Worm (Caenorhabditis elegans): ENCODE results near the gene csn-6.

- TF ChIP-seq ztf-11 (tag; optimal IDR thresholded peaks at IDR 0.05) (no peak), unc-39 (tag; optimal IDR thresholded peaks at IDR 0.05) (no peak), sem-4 (tag; optimal IDR thresholded peaks at IDR 0.05) (no peak), nhr-23 (tag; optimal IDR thresholded peaks at IDR 0.05) (no peak), nhr-11 (tag; optimal IDR thresholded peaks at IDR 0.05) (no peak), nhr-25 (tag; optimal IDR thresholded peaks at IDR 0.05) (no peak), nhr-77 (tag; optimal IDR thresholded peaks at IDR 0.05) (no peak), mab-5 (tag; optimal IDR thresholded peaks at IDR 0.05) (no peak)
These were observed 45.5 kb downstream of the csn-6 start for ce11 chrIV:13346078-13346477.

Data from whole organism, L2 larva.